Worm (Caenorhabditis elegans): Measurements from ENCODE around the gene snx-17.

snx-17 gene

DNA sequence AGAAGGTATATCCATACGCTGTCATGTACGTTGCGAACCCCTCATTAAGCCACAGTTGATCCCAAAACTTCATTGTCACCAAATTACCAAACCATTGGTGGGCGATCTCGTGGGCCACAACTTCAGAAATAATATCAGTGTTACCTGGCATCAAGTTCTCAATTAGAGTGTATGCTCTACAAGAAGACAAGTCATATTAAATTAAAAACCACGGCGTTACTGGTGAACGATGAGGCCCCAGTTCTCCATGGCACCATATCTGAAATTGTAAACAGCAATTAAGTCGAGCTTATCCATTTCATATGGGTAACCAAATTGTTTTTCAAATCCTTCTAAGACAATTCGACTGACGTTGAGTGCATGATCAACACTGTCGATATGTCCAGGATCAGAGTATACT, 19.3 kb downstream of the snx-17 start:
- no peak for TF ChIP-seq flt-1 (GFP tag; IDR thresholded peaks at IDR 0.05)

DNA sequence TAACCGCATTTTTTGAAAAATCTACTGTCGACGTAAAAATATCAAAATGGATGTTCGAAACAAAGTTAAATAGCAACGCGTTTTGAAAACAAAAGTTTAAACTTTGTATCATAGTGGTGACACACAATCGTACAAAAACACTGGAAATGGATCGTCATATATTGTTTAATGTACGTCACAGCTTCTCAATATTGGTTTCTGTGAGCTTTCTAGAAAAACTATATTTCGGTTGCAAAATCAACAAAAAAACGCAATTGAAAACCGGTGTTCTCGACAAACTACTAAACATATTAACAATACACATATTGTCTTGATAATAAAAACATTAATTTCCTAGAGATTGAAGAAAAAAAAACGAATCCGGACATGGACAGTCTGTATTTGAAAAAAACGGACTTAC, 21.7 kb downstream of the snx-17 start, which contains the start of gene R03G8.6:
Gene R03G8.6 (minus strand): TSS at position 101 of the 400 bp plus-strand sequence.
- no peak for TF ChIP-seq hnd-1 (tag; optimal IDR thresholded peaks at IDR 0.05)
- TF ChIP-seq pes-1 (GFP tag; IDR thresholded peaks at IDR 0.05): no peak
- TF ChIP-seq ceh-13 (GFP tag; optimal IDR thresholded peaks at IDR 0.05): no peak
- TF ChIP-seq sea-1 (GFP tag; conservative IDR thresholded peaks at IDR 0.05): no peak
- no peak for TF ChIP-seq B0310.2 (tag; optimal IDR thresholded peaks at IDR 0.05)
- no peak for TF ChIP-seq hmg-4 (GFP tag; optimal IDR thresholded peaks at IDR 0.05)
- no peak for TF ChIP-seq ceh-36 (tag; optimal IDR thresholded peaks at IDR 0.05)
- no peak for TF ChIP-seq hmbx-1 (tag; optimal IDR thresholded peaks at IDR 0.05)
- no peak for TF ChIP-seq ama-1 (optimal IDR thresholded peaks at IDR 0.05)
- no peak for TF ChIP-seq aly-1 (tag; optimal IDR thresholded peaks at IDR 0.05)
- TF ChIP-seq tra-4 (tag; optimal IDR thresholded peaks at IDR 0.05): no peak
- TF ChIP-seq flt-1 (GFP tag; IDR thresholded peaks at IDR 0.05): no peak
- TF ChIP-seq ets-7 (tag; optimal IDR thresholded peaks at IDR 0.05): no peak
- no peak for TF ChIP-seq F13C5.2 (tag; optimal IDR thresholded peaks at IDR 0.05)
- no peak for TF ChIP-seq tbx-11 (GFP tag; IDR thresholded peaks at IDR 0.05)
- no peak for TF ChIP-seq tbx-37 (GFP tag; conservative IDR thresholded peaks at IDR 0.05)
- no peak for TF ChIP-seq scrt-1 (GFP tag; IDR thresholded peaks at IDR 0.05)

DNA sequence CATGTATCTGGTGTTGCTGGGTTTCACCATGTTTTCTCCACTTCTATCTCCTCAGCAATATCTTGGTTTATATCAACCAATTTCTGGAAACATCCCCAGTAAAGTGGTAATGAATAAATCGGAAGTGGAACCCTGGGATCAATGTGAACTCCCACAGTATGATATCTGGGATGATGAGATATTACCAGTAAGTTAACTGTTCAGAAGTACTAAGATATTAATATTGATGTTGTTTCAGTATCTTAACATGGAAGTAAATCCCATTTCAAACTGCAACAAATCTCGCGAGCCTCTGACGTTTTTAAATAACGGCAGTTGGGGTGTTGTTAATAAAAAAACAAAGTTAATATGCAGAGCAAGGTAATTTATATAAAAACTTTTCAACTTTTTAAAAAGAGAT, 30.9 kb downstream of the snx-17 start:
- TF ChIP-seq ets-7 (tag; optimal IDR thresholded peaks at IDR 0.05) (no peak), pes-1 (GFP tag; IDR thresholded peaks at IDR 0.05) (no peak), B0310.2 (tag; optimal IDR thresholded peaks at IDR 0.05) (no peak)

DNA sequence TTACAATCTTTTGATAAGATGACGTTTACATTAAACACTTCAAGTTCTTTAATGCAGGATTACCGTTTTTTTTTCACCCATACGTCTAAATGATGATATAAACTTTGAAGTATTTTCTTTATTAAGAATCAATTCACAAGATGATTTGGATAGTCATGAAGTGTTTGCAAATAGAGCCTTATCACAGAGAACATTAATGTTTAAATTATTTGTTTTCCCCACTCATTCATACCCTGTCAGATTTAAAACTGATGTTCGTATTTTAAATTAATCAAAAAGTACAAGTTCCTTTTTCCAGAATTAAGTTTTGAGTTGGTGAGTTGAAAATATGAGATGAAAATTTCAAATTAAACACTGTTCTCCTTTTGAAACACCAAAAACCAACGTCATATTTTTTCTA, 31.4 kb downstream of the snx-17 start, which contains the start of gene R03G8.3:
Gene R03G8.3 (plus strand): TSS at position 301 of the 400 bp plus-strand sequence.
- no peak for TF ChIP-seq hmg-4 (GFP tag; optimal IDR thresholded peaks at IDR 0.05)
- no peak for TF ChIP-seq ceh-36 (tag; optimal IDR thresholded peaks at IDR 0.05)
- no peak for TF ChIP-seq tbx-37 (GFP tag; conservative IDR thresholded peaks at IDR 0.05)
- no peak for TF ChIP-seq hnd-1 (tag; optimal IDR thresholded peaks at IDR 0.05)
- TF ChIP-seq scrt-1 (GFP tag; IDR thresholded peaks at IDR 0.05): no peak
- TF ChIP-seq flt-1 (GFP tag; IDR thresholded peaks at IDR 0.05): no peak
- no peak for TF ChIP-seq pes-1 (GFP tag; IDR thresholded peaks at IDR 0.05)
- TF ChIP-seq ceh-13 (GFP tag; optimal IDR thresholded peaks at IDR 0.05): no peak
- no peak for TF ChIP-seq ets-7 (tag; optimal IDR thresholded peaks at IDR 0.05)
- TF ChIP-seq hmbx-1 (tag; optimal IDR thresholded peaks at IDR 0.05): no peak

DNA sequence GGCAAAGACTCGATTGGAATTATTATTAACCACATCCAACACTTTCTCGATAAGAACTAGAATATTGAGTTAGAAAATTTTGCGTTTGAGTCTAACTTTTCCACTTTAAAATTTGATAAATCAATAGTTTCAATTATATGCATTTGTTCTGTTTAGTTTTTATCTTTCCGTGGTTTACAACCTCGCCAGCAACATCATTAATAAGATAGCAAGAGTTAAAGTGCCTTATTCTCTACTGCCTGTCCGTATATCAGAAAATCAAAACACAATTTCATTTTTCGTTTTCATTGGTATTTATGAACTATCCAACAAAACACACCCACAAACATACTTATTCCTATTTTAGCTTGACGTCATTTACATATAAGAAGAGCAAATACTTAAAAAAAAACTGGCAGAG, 33.6 kb downstream of the snx-17 start:
- TF ChIP-seq ets-7 (tag; optimal IDR thresholded peaks at IDR 0.05): no peak
- no peak for TF ChIP-seq sea-1 (GFP tag; conservative IDR thresholded peaks at IDR 0.05)
- TF ChIP-seq flt-1 (GFP tag; IDR thresholded peaks at IDR 0.05): no peak
- TF ChIP-seq ceh-13 (GFP tag; optimal IDR thresholded peaks at IDR 0.05): no peak
- TF ChIP-seq tra-4 (tag; optimal IDR thresholded peaks at IDR 0.05): no peak

DNA sequence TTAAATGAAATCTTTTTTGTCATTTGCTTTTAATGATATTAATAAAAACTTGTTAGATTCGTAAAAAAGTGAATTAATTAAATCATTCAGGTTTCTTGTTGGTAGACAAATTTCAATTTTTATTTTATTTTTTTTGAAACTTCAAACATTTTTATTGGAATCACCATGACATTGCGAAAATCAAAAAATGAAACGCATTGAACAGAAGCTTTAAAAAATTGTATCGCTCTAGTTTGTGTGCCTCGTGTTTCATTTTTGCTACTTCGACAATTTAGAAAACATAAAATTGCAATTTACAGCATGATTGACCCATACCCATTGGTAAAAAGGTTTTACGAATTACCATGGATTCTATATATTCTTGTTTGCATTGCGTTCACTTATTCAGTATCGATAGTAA, 37.8 kb downstream of the snx-17 start, which contains the start of gene R03G8.1:
Gene R03G8.1 (plus strand): TSS at position 301 of the 400 bp plus-strand sequence.
- TF ChIP-seq sea-1 (GFP tag; conservative IDR thresholded peaks at IDR 0.05): no peak
- TF ChIP-seq flt-1 (GFP tag; IDR thresholded peaks at IDR 0.05): no peak
- no peak for TF ChIP-seq hnd-1 (tag; optimal IDR thresholded peaks at IDR 0.05)
- TF ChIP-seq ama-1 (optimal IDR thresholded peaks at IDR 0.05): no peak
- no peak for TF ChIP-seq ets-7 (tag; optimal IDR thresholded peaks at IDR 0.05)
- no peak for TF ChIP-seq F13C5.2 (tag; optimal IDR thresholded peaks at IDR 0.05)
- TF ChIP-seq tbx-11 (GFP tag; IDR thresholded peaks at IDR 0.05): no peak
- no peak for TF ChIP-seq scrt-1 (GFP tag; IDR thresholded peaks at IDR 0.05)
- TF ChIP-seq B0310.2 (tag; optimal IDR thresholded peaks at IDR 0.05): no peak

DNA sequence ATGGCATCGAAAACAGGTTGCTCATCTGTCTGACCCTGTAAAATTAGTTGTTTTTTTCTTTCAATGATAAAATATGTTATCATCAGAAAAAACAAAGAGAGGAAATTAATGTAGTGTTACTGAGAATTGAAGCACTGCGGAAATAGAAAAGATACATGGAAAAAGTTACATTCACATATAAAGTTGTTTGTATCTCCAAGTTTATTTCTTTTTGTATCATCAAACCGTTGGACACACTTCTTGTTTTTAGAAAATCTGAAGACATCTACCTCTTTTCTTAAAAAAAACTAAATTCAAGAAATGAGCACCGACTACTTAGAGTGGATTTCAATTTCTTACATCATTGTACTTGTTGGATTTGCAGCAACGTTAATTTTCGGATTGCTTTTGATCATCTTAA, 39.8 kb downstream of the snx-17 start, which contains the start of gene str-10:
Gene str-10 (plus strand): TSS at position 301 of the 400 bp plus-strand sequence.
- TF ChIP-seq ets-7 (tag; optimal IDR thresholded peaks at IDR 0.05): no peak
- TF ChIP-seq aly-1 (tag; optimal IDR thresholded peaks at IDR 0.05): no peak
- no peak for TF ChIP-seq tbx-11 (GFP tag; IDR thresholded peaks at IDR 0.05)
- TF ChIP-seq B0310.2 (tag; optimal IDR thresholded peaks at IDR 0.05): no peak
- TF ChIP-seq tra-4 (tag; optimal IDR thresholded peaks at IDR 0.05): no peak
- no peak for TF ChIP-seq hmg-4 (GFP tag; optimal IDR thresholded peaks at IDR 0.05)
- no peak for TF ChIP-seq ceh-36 (tag; optimal IDR thresholded peaks at IDR 0.05)
- no peak for TF ChIP-seq scrt-1 (GFP tag; IDR thresholded peaks at IDR 0.05)
- TF ChIP-seq F13C5.2 (tag; optimal IDR thresholded peaks at IDR 0.05): no peak
- TF ChIP-seq pes-1 (GFP tag; IDR thresholded peaks at IDR 0.05): no peak
- TF ChIP-seq flt-1 (GFP tag; IDR thresholded peaks at IDR 0.05): no peak
- no peak for TF ChIP-seq tbx-37 (GFP tag; conservative IDR thresholded peaks at IDR 0.05)
- TF ChIP-seq hmbx-1 (tag; optimal IDR thresholded peaks at IDR 0.05): no peak
- no peak for TF ChIP-seq ama-1 (optimal IDR thresholded peaks at IDR 0.05)
- no peak for TF ChIP-seq sea-1 (GFP tag; conservative IDR thresholded peaks at IDR 0.05)
- TF ChIP-seq ceh-13 (GFP tag; optimal IDR thresholded peaks at IDR 0.05): no peak
- no peak for TF ChIP-seq hnd-1 (tag; optimal IDR thresholded peaks at IDR 0.05)

DNA sequence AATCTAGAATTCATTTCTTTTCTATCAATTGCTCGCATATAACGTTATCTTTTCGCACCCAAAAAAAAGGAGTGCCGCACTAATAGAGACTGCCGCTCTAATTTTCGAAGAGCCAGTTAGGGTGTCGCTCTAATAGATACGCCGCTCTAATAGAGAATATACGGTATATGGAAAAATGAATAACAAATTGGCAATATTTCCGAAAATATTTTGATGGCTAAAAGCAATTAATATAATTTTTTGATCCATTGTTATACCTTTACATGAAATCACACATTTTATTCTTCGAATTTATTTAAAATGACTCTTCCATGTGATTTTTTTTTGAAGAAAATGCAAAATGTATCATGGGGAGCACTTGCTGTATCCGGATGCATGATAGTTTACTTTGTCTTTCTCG, 44.2 kb downstream of the snx-17 start, which contains the start of gene K03A11.4:
Gene K03A11.4 (plus strand): TSS at position 301 of the 400 bp plus-strand sequence.
- TF ChIP-seq hmbx-1 (tag; optimal IDR thresholded peaks at IDR 0.05): no peak
- TF ChIP-seq pes-1 (GFP tag; IDR thresholded peaks at IDR 0.05): no peak
- TF ChIP-seq flt-1 (GFP tag; IDR thresholded peaks at IDR 0.05): no peak
- no peak for TF ChIP-seq B0310.2 (tag; optimal IDR thresholded peaks at IDR 0.05)
- TF ChIP-seq F13C5.2 (tag; optimal IDR thresholded peaks at IDR 0.05): no peak
- TF ChIP-seq tbx-37 (GFP tag; conservative IDR thresholded peaks at IDR 0.05): no peak
- no peak for TF ChIP-seq hmg-4 (GFP tag; optimal IDR thresholded peaks at IDR 0.05)
- no peak for TF ChIP-seq ceh-36 (tag; optimal IDR thresholded peaks at IDR 0.05)
- no peak for TF ChIP-seq scrt-1 (GFP tag; IDR thresholded peaks at IDR 0.05)
- TF ChIP-seq ama-1 (optimal IDR thresholded peaks at IDR 0.05): no peak
- no peak for TF ChIP-seq tbx-11 (GFP tag; IDR thresholded peaks at IDR 0.05)
- no peak for TF ChIP-seq sea-1 (GFP tag; conservative IDR thresholded peaks at IDR 0.05)
- no peak for TF ChIP-seq tra-4 (tag; optimal IDR thresholded peaks at IDR 0.05)
- no peak for TF ChIP-seq ets-7 (tag; optimal IDR thresholded peaks at IDR 0.05)
- TF ChIP-seq aly-1 (tag; optimal IDR thresholded peaks at IDR 0.05): no peak
- no peak for TF ChIP-seq hnd-1 (tag; optimal IDR thresholded peaks at IDR 0.05)
- no peak for TF ChIP-seq ceh-13 (GFP tag; optimal IDR thresholded peaks at IDR 0.05)
